Fruit fly (Drosophila melanogaster) whole organism, embryonic: ENCODE results near the gene Cont.

Source experiments
- Bdp1 ChIP-seq: fragments of 200-800 bp; sonication (Bioruptor generic); optimal IDR thresholded peaks from 3 replicates; lab custom pipeline; 2016; ENCODE audit warnings: missing biosample characterization, missing genetic modification characterization
- CG10209 ChIP-seq: fragments of 200-800 bp; sonication (Bioruptor generic); optimal IDR thresholded peaks from 3 replicates; lab custom pipeline; 2017; ENCODE audit warnings: missing biosample characterization, mild to moderate bottlenecking, missing genetic modification characterization, missing genetic modification reagents
- CG11504 ChIP-seq: fragments of 200-800 bp; sonication (Bioruptor generic); optimal IDR thresholded peaks from 3 replicates; lab custom pipeline; 2019; ENCODE audit warnings: missing biosample characterization, mild to moderate bottlenecking, missing genetic modification characterization, moderate library complexity
- CG12942 ChIP-seq: fragments of 200-800 bp; sonication (Bioruptor generic); optimal IDR thresholded peaks from 3 replicates; lab custom pipeline; 2016; ENCODE audit warnings: missing biosample characterization, missing genetic modification characterization
- CG15073 ChIP-seq: fragments of 200-800 bp; sonication (Bioruptor generic); optimal IDR thresholded peaks from 2 replicates; lab custom pipeline; 2016; ENCODE audit warnings: missing biosample characterization, missing genetic modification characterization
- CG16815 ChIP-seq: fragments of 200-800 bp; sonication (Bioruptor generic); optimal IDR thresholded peaks from 3 replicates; lab custom pipeline; 2017; ENCODE audit warnings: missing biosample characterization, mild to moderate bottlenecking, missing genetic modification characterization
- CG17612 ChIP-seq: fragments of 200-800 bp; sonication (Bioruptor generic); IDR thresholded peaks from 2 replicates; pipeline ENCODE4 v1.3.6; 2022; ENCODE audit warnings: missing biosample characterization, missing genetic modification characterization
- CG17802 ChIP-seq: fragments of 200-800 bp; sonication (Bioruptor generic); optimal IDR thresholded peaks from 2 replicates; lab custom pipeline; 2018; ENCODE audit warnings: missing biosample characterization, mild to moderate bottlenecking, missing genetic modification characterization, moderate library complexity
- CG1792 ChIP-seq: fragments of 200-800 bp; sonication (Bioruptor generic); optimal IDR thresholded peaks from 2 replicates; lab custom pipeline; 2016; ENCODE audit warnings: missing biosample characterization, missing genetic modification characterization
- CG18619 ChIP-seq: fragments of 200-800 bp; sonication (Bioruptor generic); optimal IDR thresholded peaks from 3 replicates; lab custom pipeline; 2017; ENCODE audit warnings: missing biosample characterization, mild to moderate bottlenecking, missing genetic modification characterization
- CG2116 ChIP-seq: fragments of 200-800 bp; sonication (Bioruptor generic); optimal IDR thresholded peaks from 3 replicates; lab custom pipeline; 2018; ENCODE audit warnings: missing biosample characterization, mild to moderate bottlenecking, missing genetic modification characterization
- CG3065 ChIP-seq: fragments of 200-800 bp; sonication (Bioruptor generic); optimal IDR thresholded peaks from 2 replicates; lab custom pipeline; 2016; ENCODE audit warnings: missing biosample characterization, missing genetic modification characterization
- CG3995 ChIP-seq: fragments of 200-800 bp; sonication (Bioruptor generic); optimal IDR thresholded peaks from 3 replicates; lab custom pipeline; 2016; ENCODE audit warnings: missing biosample characterization, missing genetic modification characterization
- CG4282 ChIP-seq: fragments of 200-800 bp; sonication (Bioruptor generic); optimal IDR thresholded peaks from 2 replicates; lab custom pipeline; 2016; ENCODE audit warnings: missing biosample characterization, missing genetic modification characterization
- CG7839 ChIP-seq: fragments of 200-800 bp; sonication (Bioruptor generic); optimal IDR thresholded peaks from 3 replicates; lab custom pipeline; 2018; ENCODE audit warnings: missing biosample characterization, mild to moderate bottlenecking, missing genetic modification characterization, moderate library complexity
- CG9817 ChIP-seq: fragments of 200-800 bp; sonication (Bioruptor generic); optimal IDR thresholded peaks from 2 replicates; lab custom pipeline; 2018; ENCODE audit warnings: missing biosample characterization, mild to moderate bottlenecking, missing genetic modification characterization, moderate library complexity
- CHES-1-like ChIP-seq: fragments of 200-800 bp; sonication (Bioruptor generic); optimal IDR thresholded peaks from 2 replicates; lab custom pipeline; 2016; ENCODE audit warnings: missing biosample characterization, missing genetic modification characterization
- CTCF ChIP-seq: fragments of 200-800 bp; sonication (Bioruptor generic); optimal IDR thresholded peaks from 2 replicates; lab custom pipeline; 2017; ENCODE audit warnings: missing biosample characterization, mild to moderate bottlenecking, missing genetic modification characterization, moderate library complexity
- Doc2 ChIP-seq: fragments of 200-800 bp; sonication (Bioruptor generic); IDR thresholded peaks from 2 replicates; pipeline ENCODE4 v1.3.6; 2022; ENCODE audit warnings: missing biosample characterization, missing genetic modification characterization
- E2f2 ChIP-seq: fragments of 200-800 bp; sonication (Bioruptor generic); IDR thresholded peaks from 2 replicates; pipeline ENCODE4 v1.3.6; 2022; ENCODE audit warnings: missing biosample characterization, missing genetic modification characterization
- Eip74EF ChIP-seq, 2 experiments: fragments of 200-800 bp in 1 of 2; fragments of >200 bp in 1 of 2; sonication (Bioruptor generic) in 1 of 2; optimal IDR thresholded peaks; 2 replicates each; lab custom pipeline; 2017 to 2019; ENCODE audit warnings: missing biosample characterization in 2 of 2, missing genetic modification characterization in 2 of 2, mild to moderate bottlenecking in 1 of 2, moderate library complexity in 1 of 2
- Elba2 ChIP-seq: fragments of 200-800 bp; sonication (Bioruptor generic); optimal IDR thresholded peaks from 3 replicates; lab custom pipeline; 2016; ENCODE audit warnings: missing biosample characterization, missing genetic modification characterization
- HLH3B ChIP-seq: fragments of 200-800 bp; sonication (Bioruptor generic); IDR thresholded peaks from 2 replicates; pipeline ENCODE4 v1.3.6; 2022; ENCODE audit warnings: missing biosample characterization, missing genetic modification characterization
- Hand ChIP-seq: fragments of 200-800 bp; sonication (Bioruptor generic); optimal IDR thresholded peaks from 2 replicates; lab custom pipeline; 2017; ENCODE audit warnings: mild to moderate bottlenecking, missing biosample characterization, missing genetic modification reagents, missing genetic modification characterization
- HmgD ChIP-seq: fragments of 200-800 bp; sonication (Bioruptor generic); optimal IDR thresholded peaks from 3 replicates; lab custom pipeline; 2016; ENCODE audit warnings: missing biosample characterization, missing genetic modification characterization
- Hr78 ChIP-seq, 2 experiments: fragments of 200-800 bp in 1 of 2; fragments of >200 bp in 1 of 2; sonication (Bioruptor generic) in 1 of 2; optimal IDR thresholded peaks; 2 replicates each; lab custom pipeline; 2017 to 2019; ENCODE audit warnings: missing biosample characterization in 2 of 2, missing genetic modification characterization in 2 of 2, mild to moderate bottlenecking in 1 of 2, moderate library complexity in 1 of 2
- Lim3 ChIP-seq: fragments of 200-800 bp; sonication (Bioruptor generic); IDR thresholded peaks from 2 replicates; pipeline ENCODE4 v1.3.6; 2022; ENCODE audit warnings: missing biosample characterization, missing genetic modification characterization
- Sin3A ChIP-seq: fragments of >200 bp; optimal IDR thresholded peaks from 2 replicates; lab custom pipeline; 2018
- Sox100B ChIP-seq: fragments of 200-800 bp; sonication (Bioruptor generic); optimal IDR thresholded peaks from 3 replicates; lab custom pipeline; 2018; ENCODE audit warnings: missing biosample characterization, mild to moderate bottlenecking, missing genetic modification characterization
- Sry-β ChIP-seq: fragments of 200-800 bp; sonication (Bioruptor generic); optimal IDR thresholded peaks from 2 replicates; lab custom pipeline; 2018; ENCODE audit warnings: missing biosample characterization, mild to moderate bottlenecking, missing genetic modification characterization, moderate library complexity
- cato ChIP-seq: fragments of 200-800 bp; sonication (Bioruptor generic); optimal IDR thresholded peaks from 2 replicates; lab custom pipeline; 2016; ENCODE audit warnings: missing biosample characterization, missing genetic modification characterization, borderline replicate concordance
- cg ChIP-seq: fragments of 200-800 bp; sonication (Bioruptor generic); optimal IDR thresholded peaks from 3 replicates; lab custom pipeline; 2019; ENCODE audit warnings: missing biosample characterization, mild to moderate bottlenecking, missing genetic modification characterization, moderate library complexity
- chinmo ChIP-seq: fragments of 200-800 bp; sonication (Bioruptor generic); IDR thresholded peaks from 4 replicates; pipeline ENCODE4 v1.3.6; 2022; ENCODE audit warnings: missing biosample characterization, missing genetic modification characterization; ENCODE audit not compliant: partially characterized antibody
- corto ChIP-seq: fragments of 200-800 bp; sonication (Bioruptor generic); optimal IDR thresholded peaks from 2 replicates; lab custom pipeline; 2016; ENCODE audit warnings: missing biosample characterization, mild to moderate bottlenecking, missing genetic modification characterization, moderate library complexity
- dimm ChIP-seq: fragments of 200-800 bp; sonication (Bioruptor generic); IDR thresholded peaks from 2 replicates; pipeline ENCODE4 v1.3.6; 2022; ENCODE audit warnings: missing biosample characterization, missing genetic modification characterization
- gcm ChIP-seq: fragments of 200-800 bp; sonication (Bioruptor generic); optimal IDR thresholded peaks from 2 replicates; lab custom pipeline; 2019; ENCODE audit warnings: missing biosample characterization, mild to moderate bottlenecking, missing genetic modification characterization, moderate library complexity
- her ChIP-seq: fragments of 200-800 bp; sonication (Bioruptor generic); optimal IDR thresholded peaks from 2 replicates; lab custom pipeline; 2016; ENCODE audit warnings: missing biosample characterization, missing genetic modification characterization
- hkb ChIP-seq, 2 experiments: fragments of 200-800 bp in 1 of 2; fragments of >200 bp in 1 of 2; sonication (Bioruptor generic) in 1 of 2; IDR thresholded peaks in 1 of 2; optimal IDR thresholded peaks in 1 of 2; 2 replicates each; pipeline versions ENCODE4 v1.3.6 to Lab custom; 2017 to 2022; ENCODE audit warnings: missing biosample characterization in 1 of 2, missing genetic modification characterization in 1 of 2
- kah ChIP-seq: fragments of 200-800 bp; sonication (Bioruptor generic); optimal IDR thresholded peaks from 2 replicates; lab custom pipeline; 2018; ENCODE audit warnings: missing biosample characterization, mild to moderate bottlenecking, missing genetic modification characterization
- kay ChIP-seq: fragments of 200-800 bp; sonication (Bioruptor generic); optimal IDR thresholded peaks from 2 replicates; lab custom pipeline; 2016; ENCODE audit warnings: missing biosample characterization, missing genetic modification characterization
- klu ChIP-seq: fragments of 200-800 bp; sonication (Bioruptor generic); IDR thresholded peaks from 2 replicates; pipeline ENCODE4 v1.3.6; 2022; ENCODE audit warnings: missing biosample characterization, missing genetic modification characterization
- lab ChIP-seq: fragments of 200-800 bp; sonication (Bioruptor generic); optimal IDR thresholded peaks from 3 replicates; lab custom pipeline; 2017; ENCODE audit warnings: missing biosample characterization, missing genetic modification characterization, mild to moderate bottlenecking, moderate library complexity, missing genetic modification reagents
- mam ChIP-seq: fragments of 200-800 bp; sonication (Bioruptor generic); optimal IDR thresholded peaks from 3 replicates; lab custom pipeline; 2016; ENCODE audit warnings: missing biosample characterization, missing genetic modification characterization
- oc ChIP-seq: fragments of 200-800 bp; sonication (Bioruptor generic); optimal IDR thresholded peaks from 2 replicates; lab custom pipeline; 2018; ENCODE audit warnings: missing biosample characterization, mild to moderate bottlenecking, missing genetic modification characterization, moderate library complexity
- rib ChIP-seq: fragments of 200-800 bp; sonication (Bioruptor generic); IDR thresholded peaks from 2 replicates; pipeline ENCODE4 v1.3.6; 2022; ENCODE audit warnings: missing biosample characterization, missing genetic modification characterization
- salm ChIP-seq: fragments of 200-800 bp; sonication (Bioruptor generic); optimal IDR thresholded peaks from 2 replicates; lab custom pipeline; 2018; ENCODE audit warnings: missing biosample characterization, mild to moderate bottlenecking, missing genetic modification characterization
- sens ChIP-seq: fragments of 200-800 bp; sonication (Bioruptor generic); peaks from one replicate; lab custom pipeline; 2016; ENCODE audit warnings: missing biosample characterization, missing genetic modification characterization
- sim ChIP-seq: fragments of 200-800 bp; sonication (Bioruptor generic); IDR thresholded peaks from 2 replicates; pipeline ENCODE4 v1.3.6; 2022; ENCODE audit warnings: missing biosample characterization, missing genetic modification characterization
- ssp ChIP-seq: fragments of 200-800 bp; sonication (Bioruptor generic); IDR thresholded peaks from 2 replicates; pipeline ENCODE4 v1.3.6; 2022; ENCODE audit warnings: missing biosample characterization, missing genetic modification characterization
- tgo ChIP-seq: fragments of 200-800 bp; sonication (Bioruptor generic); IDR thresholded peaks from 3 replicates; pipeline ENCODE4 v1.3.6; 2022; ENCODE audit warnings: missing biosample characterization, missing genetic modification characterization
- tio ChIP-seq: fragments of 200-800 bp; sonication (Bioruptor generic); optimal IDR thresholded peaks from 2 replicates; lab custom pipeline; 2017; ENCODE audit warnings: missing biosample characterization, missing genetic modification characterization, inconsistent platforms
- unc-4 ChIP-seq: fragments of 200-800 bp; sonication (Bioruptor generic); IDR thresholded peaks from 2 replicates; pipeline ENCODE4 v1.3.6; 2022; ENCODE audit warnings: missing biosample characterization, missing genetic modification characterization; ENCODE audit not compliant: partially characterized antibody

Cont gene

dm6 chr3R:4360668-4361110 is 20.4 kb upstream of the Cont start (continued):
- TF ChIP-seq sim (no peak), dimm (GFP tag; lab: Robert Waterston, UW) (no peak), CG17802 (no peak), CG4282 (no peak), cato (GFP tag; lab: Kevin White, UChicago) (no peak), CG17612 (no peak), Sox100B (GFP tag; lab: Kevin White, UChicago) (no peak), CG16815 (no peak), CG11504 (tag; lab: Kevin White, UChicago) (no peak), Sin3A (no peak), HLH3B (GFP tag; lab: Robert Waterston, UW) (no peak), HmgD (GFP tag; lab: Kevin White, UChicago) (no peak), ssp (GFP tag; lab: Robert Waterston, UW) (no peak), CG18619 (no peak), CG7839 (tag; lab: Kevin White, UChicago) (no peak), Sry-β (GFP tag; lab: Kevin White, UChicago) (no peak), kah (GFP tag; lab: Kevin White, UChicago) (no peak), kay (GFP tag; lab: Kevin White, UChicago) (no peak), CG9817 (tag; lab: Kevin White, UChicago) (no peak), lab (GFP tag; lab: Kevin White, UChicago) (peak; percentile 50), tio (no peak), CTCF (GFP tag; lab: Kevin White, UChicago) (no peak), CHES-1-like (GFP tag; lab: Kevin White, UChicago) (no peak), Hr78 (GFP tag; optimal IDR thresholded peaks at IDR 0.05; lab: Kevin White, UChicago) (no peak), Hand (GFP tag; lab: Kevin White, UChicago) (no peak), her (GFP tag; lab: Kevin White, UChicago) (no peak), mam (GFP tag; lab: Kevin White, UChicago) (no peak), CG15073 (GFP tag; lab: Kevin White, UChicago) (no peak), oc (tag; lab: Kevin White, UChicago) (no peak), salm (tag; lab: Kevin White, UChicago) (no peak), CG3065 (GFP tag; lab: Kevin White, UChicago) (no peak), cg (no peak), CG2116 (no peak), Eip74EF (GFP tag; optimal IDR thresholded peaks at IDR 0.05; lab: Kevin White, UChicago) (no peak), Doc2 (no peak), E2f2 (no peak), Lim3 (GFP tag; lab: Robert Waterston, UW) (no peak), unc-4 (GFP tag; lab: Robert Waterston, UW) (no peak), rib (GFP tag; lab: Robert Waterston, UW) (peak; percentile 38; the same call in 1 of the 2 replicates), CG1792 (no peak), sens (GFP tag; lab: Kevin White, UChicago) (no peak), corto (GFP tag; lab: Kevin White, UChicago) (no peak), Elba2 (GFP tag; lab: Kevin White, UChicago) (no peak), tgo (GFP tag; lab: Robert Waterston, UW) (no peak), CG3995 (GFP tag; lab: Kevin White, UChicago) (no peak), CG12942 (GFP tag; lab: Kevin White, UChicago) (no peak), hkb (optimal IDR thresholded peaks at IDR 0.05; lab: Kevin White, UChicago) (no peak), hkb (GFP tag; IDR thresholded peaks at IDR 0.05; lab: Robert Waterston, UW) (peak; percentile 65), gcm (no peak), CG10209 (GFP tag; lab: Kevin White, UChicago) (no peak), Bdp1 (GFP tag; lab: Kevin White, UChicago) (no peak), klu (no peak), chinmo (peak; percentile 75; the same call in 1 of the 4 replicates)
